Worm (Caenorhabditis elegans): Measurements from ENCODE around the gene zig-5.

DNA sequence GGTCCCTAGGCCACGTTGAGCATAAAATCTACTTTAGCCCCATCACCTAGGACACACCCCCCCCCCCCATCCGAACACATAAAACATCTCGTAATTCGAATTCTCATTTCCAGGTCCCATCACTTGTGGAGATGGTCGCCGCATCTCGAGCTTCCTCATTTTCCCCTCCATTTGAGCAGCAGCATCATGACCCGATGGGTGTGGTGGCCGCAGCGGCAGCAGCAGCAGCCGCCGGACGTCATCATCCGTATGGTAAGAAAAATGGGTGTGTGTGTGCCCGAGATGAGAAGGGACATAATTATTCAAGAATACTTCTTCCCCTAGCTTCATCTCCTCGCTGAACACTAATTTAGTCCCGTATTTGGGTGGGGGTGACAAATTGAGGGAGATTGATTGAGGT, 31.8 kb downstream of the zig-5 start:
- no peak for TF ChIP-seq tbx-37 (GFP tag; conservative IDR thresholded peaks at IDR 0.05)
- no peak for TF ChIP-seq scrt-1 (GFP tag; IDR thresholded peaks at IDR 0.05)
- TF ChIP-seq hmbx-1 (tag; optimal IDR thresholded peaks at IDR 0.05): no peak
- no peak for TF ChIP-seq ama-1 (optimal IDR thresholded peaks at IDR 0.05)
- TF ChIP-seq B0310.2 (tag; optimal IDR thresholded peaks at IDR 0.05): no peak
- no peak for TF ChIP-seq sea-1 (GFP tag; conservative IDR thresholded peaks at IDR 0.05)
- TF ChIP-seq tra-4 (tag; optimal IDR thresholded peaks at IDR 0.05): no peak
- no peak for TF ChIP-seq hnd-1 (tag; optimal IDR thresholded peaks at IDR 0.05)
- no peak for TF ChIP-seq aly-1 (tag; optimal IDR thresholded peaks at IDR 0.05)
- no peak for TF ChIP-seq ceh-13 (GFP tag; optimal IDR thresholded peaks at IDR 0.05)
- TF ChIP-seq flt-1 (GFP tag; IDR thresholded peaks at IDR 0.05): no peak
- no peak for TF ChIP-seq F13C5.2 (tag; optimal IDR thresholded peaks at IDR 0.05)
- no peak for TF ChIP-seq pes-1 (GFP tag; IDR thresholded peaks at IDR 0.05)

All from whole organism, early embryonic.